Fruit fly (Drosophila melanogaster) whole organism, embryonic: Measurements from ENCODE around the gene Pif1B.

Experiments
- Awh ChIP-seq: fragments of 200-800 bp; sonication (Bioruptor generic); IDR thresholded peaks from 2 replicates; pipeline ENCODE4, ENCODE4 v1.3.6; 2022; ENCODE audit warnings: missing biosample characterization, missing genetic modification characterization
- BEAF-32 ChIP-seq: fragments of 200-800 bp; sonication (Bioruptor generic); optimal IDR thresholded peaks from 3 replicates; lab custom pipeline; 2017; ENCODE audit warnings: missing biosample characterization, missing genetic modification characterization, mild to moderate bottlenecking, moderate library complexity, missing genetic modification reagents
- C15 ChIP-seq: fragments of 200-800 bp; sonication (Bioruptor generic); IDR thresholded peaks from 3 replicates; pipeline ENCODE4 v1.3.6; 2022; ENCODE audit warnings: missing biosample characterization, missing genetic modification characterization
- CG12104 ChIP-seq: fragments of 200-800 bp; sonication (Bioruptor generic); optimal IDR thresholded peaks from 3 replicates; lab custom pipeline; 2016; ENCODE audit warnings: missing biosample characterization, missing genetic modification characterization
- CG1233 ChIP-seq: fragments of 200-800 bp; sonication (Bioruptor generic); optimal IDR thresholded peaks from 4 replicates; lab custom pipeline; 2018; ENCODE audit warnings: missing biosample characterization, mild to moderate bottlenecking, missing genetic modification characterization
- CG13624 ChIP-seq: fragments of 200-800 bp; sonication (Bioruptor generic); optimal IDR thresholded peaks from 2 replicates; lab custom pipeline; 2016; ENCODE audit warnings: missing biosample characterization, missing genetic modification characterization
- CG14710 ChIP-seq: fragments of 200-800 bp; sonication (Bioruptor generic); optimal IDR thresholded peaks from 3 replicates; lab custom pipeline; 2019; ENCODE audit warnings: missing biosample characterization, mild to moderate bottlenecking, missing genetic modification characterization, moderate library complexity
- CG1603 ChIP-seq: fragments of 200-800 bp; sonication (Bioruptor generic); optimal IDR thresholded peaks from 2 replicates; lab custom pipeline; 2019; ENCODE audit warnings: missing biosample characterization, mild to moderate bottlenecking, missing genetic modification characterization, moderate library complexity
- CG16815 ChIP-seq: fragments of 200-800 bp; sonication (Bioruptor generic); optimal IDR thresholded peaks from 3 replicates; lab custom pipeline; 2017; ENCODE audit warnings: missing biosample characterization, mild to moderate bottlenecking, missing genetic modification characterization
- CG17186 ChIP-seq: fragments of 200-800 bp; sonication (Bioruptor generic); optimal IDR thresholded peaks from 3 replicates; lab custom pipeline; 2017; ENCODE audit warnings: missing biosample characterization, missing genetic modification reagents, missing genetic modification characterization
- CG17829 ChIP-seq: fragments of 200-800 bp; optimal IDR thresholded peaks from 2 replicates; lab custom pipeline; 2019; ENCODE audit warnings: missing biosample characterization, mild to moderate bottlenecking, missing genetic modification characterization, moderate library complexity
- CG31441 ChIP-seq: fragments of 200-800 bp; sonication (Bioruptor generic); IDR thresholded peaks from 2 replicates; pipeline ENCODE4 v1.3.6; 2022; ENCODE audit warnings: missing biosample characterization, missing genetic modification characterization
- CG3407 ChIP-seq: fragments of 200-800 bp; sonication (Bioruptor generic); optimal IDR thresholded peaks from 2 replicates; lab custom pipeline; 2018; ENCODE audit warnings: missing biosample characterization, mild to moderate bottlenecking, missing genetic modification characterization
- CG34376 ChIP-seq: fragments of 200-800 bp; sonication (Bioruptor generic); optimal IDR thresholded peaks from 2 replicates; lab custom pipeline; 2018; ENCODE audit warnings: missing biosample characterization, mild to moderate bottlenecking, missing genetic modification characterization
- CG42726 ChIP-seq: fragments of 200-800 bp; sonication (Bioruptor generic); IDR thresholded peaks from 2 replicates; pipeline ENCODE4 v1.3.6; 2022; ENCODE audit warnings: missing biosample characterization, missing genetic modification characterization; ENCODE audit not compliant: partially characterized antibody
- CG4282 ChIP-seq: fragments of 200-800 bp; sonication (Bioruptor generic); optimal IDR thresholded peaks from 2 replicates; lab custom pipeline; 2016; ENCODE audit warnings: missing biosample characterization, missing genetic modification characterization
- CG4730 ChIP-seq: fragments of 200-800 bp; sonication (Bioruptor generic); IDR thresholded peaks from 2 replicates; pipeline ENCODE4 v1.3.6; 2022; ENCODE audit warnings: missing biosample characterization, missing genetic modification characterization
- CG6854 ChIP-seq: fragments of 200-800 bp; sonication (Bioruptor generic); optimal IDR thresholded peaks from 3 replicates; lab custom pipeline; 2017; ENCODE audit warnings: missing biosample characterization, mild to moderate bottlenecking, missing genetic modification characterization
- CG8089 ChIP-seq: fragments of 200-800 bp; sonication (Bioruptor generic); optimal IDR thresholded peaks from 3 replicates; lab custom pipeline; 2016; ENCODE audit warnings: missing biosample characterization, missing genetic modification characterization
- CG8478 ChIP-seq: fragments of >200 bp; optimal IDR thresholded peaks from 2 replicates; lab custom pipeline; 2018
- CTCF ChIP-seq: fragments of 200-800 bp; sonication (Bioruptor generic); optimal IDR thresholded peaks from 2 replicates; lab custom pipeline; 2017; ENCODE audit warnings: missing biosample characterization, mild to moderate bottlenecking, missing genetic modification characterization, moderate library complexity
- CkIIα-i1 ChIP-seq: fragments of 200-800 bp; sonication (Bioruptor generic); IDR thresholded peaks from 2 replicates; pipeline ENCODE4 v1.3.6; 2022; ENCODE audit warnings: missing biosample characterization, missing genetic modification characterization
- CrebB ChIP-seq: fragments of 200-800 bp; sonication (Bioruptor generic); optimal IDR thresholded peaks from 3 replicates; lab custom pipeline; 2018; ENCODE audit warnings: missing biosample characterization, mild to moderate bottlenecking, missing genetic modification characterization
- E2f2 ChIP-seq: fragments of 200-800 bp; sonication (Bioruptor generic); IDR thresholded peaks from 2 replicates; pipeline ENCODE4 v1.3.6; 2022; ENCODE audit warnings: missing biosample characterization, missing genetic modification characterization
- Fer3 ChIP-seq: fragments of 200-800 bp; sonication (Bioruptor generic); optimal IDR thresholded peaks from 2 replicates; lab custom pipeline; 2018; ENCODE audit warnings: missing biosample characterization, mild to moderate bottlenecking, missing genetic modification characterization, moderate library complexity
- Hr39 ChIP-seq: fragments of >200 bp; optimal IDR thresholded peaks from 2 replicates; lab custom pipeline; 2017
- Mrtf ChIP-seq: fragments of 200-800 bp; sonication (Bioruptor generic); IDR thresholded peaks from 3 replicates; pipeline ENCODE4 v1.3.6; 2022; ENCODE audit warnings: missing biosample characterization, missing genetic modification characterization
- Neu2 ChIP-seq: fragments of 200-800 bp; sonication (Bioruptor generic); optimal IDR thresholded peaks from 3 replicates; lab custom pipeline; 2016; ENCODE audit warnings: missing biosample characterization, missing genetic modification characterization, borderline replicate concordance
- Pdp1 ChIP-seq, 2 experiments: fragments of 200-800 bp; sonication (Bioruptor generic); optimal IDR thresholded peaks; 3 replicates each; lab custom pipeline; 2016; ENCODE audit warnings: missing biosample characterization in 2 of 2, missing genetic modification characterization in 2 of 2, mild to moderate bottlenecking in 1 of 2, moderate library complexity in 1 of 2
- Sry-δ ChIP-seq: fragments of 200-800 bp; sonication (Bioruptor generic); optimal IDR thresholded peaks from 2 replicates; lab custom pipeline; 2016; ENCODE audit warnings: missing biosample characterization, missing genetic modification characterization
- Vsx1 ChIP-seq: fragments of 200-800 bp; sonication (Bioruptor generic); optimal IDR thresholded peaks from 2 replicates; lab custom pipeline; 2017; ENCODE audit warnings: missing biosample characterization, mild to moderate bottlenecking, missing genetic modification characterization, missing genetic modification reagents
- Xrp1 ChIP-seq: fragments of 200-800 bp; sonication (Bioruptor generic); IDR thresholded peaks from 2 replicates; pipeline ENCODE4 v1.3.6; 2022; ENCODE audit warnings: missing biosample characterization, missing genetic modification characterization
- amos ChIP-seq: fragments of 200-800 bp; sonication (Bioruptor generic); IDR thresholded peaks from 2 replicates; pipeline ENCODE4 v1.3.6; 2022; ENCODE audit warnings: missing biosample characterization, missing genetic modification characterization; ENCODE audit not compliant: partially characterized antibody
- dm ChIP-seq: fragments of 200-800 bp; sonication (Bioruptor generic); optimal IDR thresholded peaks from 3 replicates; lab custom pipeline; 2016; ENCODE audit warnings: missing biosample characterization, missing genetic modification characterization
- fd64A ChIP-seq: fragments of 200-800 bp; sonication (Bioruptor generic); optimal IDR thresholded peaks from 3 replicates; lab custom pipeline; 2018; ENCODE audit warnings: missing biosample characterization, mild to moderate bottlenecking, missing genetic modification characterization
- gcm2 ChIP-seq: fragments of 200-800 bp; sonication (Bioruptor generic); optimal IDR thresholded peaks from 2 replicates; lab custom pipeline; 2016; ENCODE audit warnings: missing biosample characterization, missing genetic modification characterization
- kni ChIP-seq: fragments of 200-800 bp; sonication (Bioruptor generic); optimal IDR thresholded peaks from 3 replicates; lab custom pipeline; 2017; ENCODE audit warnings: mild to moderate bottlenecking, missing biosample characterization, missing genetic modification reagents, missing genetic modification characterization
- lmd ChIP-seq: fragments of 200-800 bp; sonication (Bioruptor generic); IDR thresholded peaks from 2 replicates; pipeline ENCODE4 v1.3.6; 2022; ENCODE audit warnings: missing biosample characterization, missing genetic modification characterization
- luna ChIP-seq: fragments of 200-800 bp; sonication (Bioruptor generic); optimal IDR thresholded peaks from 2 replicates; lab custom pipeline; 2016; ENCODE audit warnings: missing biosample characterization, missing genetic modification characterization
- mld ChIP-seq: fragments of 200-800 bp; sonication (Bioruptor generic); IDR thresholded peaks from 3 replicates; pipeline ENCODE4 v1.3.6; 2022; ENCODE audit warnings: missing biosample characterization, missing genetic modification characterization; ENCODE audit not compliant: partially characterized antibody
- nmo ChIP-seq: fragments of 200-800 bp; sonication (Bioruptor generic); optimal IDR thresholded peaks from 2 replicates; lab custom pipeline; 2018; ENCODE audit warnings: missing biosample characterization, mild to moderate bottlenecking, missing genetic modification characterization, moderate library complexity
- pho ChIP-seq: fragments of 200-800 bp; sonication (Bioruptor generic); optimal IDR thresholded peaks from 2 replicates; lab custom pipeline; 2016; ENCODE audit warnings: missing biosample characterization, missing genetic modification characterization
- pnt ChIP-seq: fragments of 200-800 bp; sonication (Bioruptor generic); optimal IDR thresholded peaks from 3 replicates; lab custom pipeline; 2016; ENCODE audit warnings: missing biosample characterization, missing genetic modification characterization
- rib ChIP-seq: fragments of 200-800 bp; sonication (Bioruptor generic); IDR thresholded peaks from 2 replicates; pipeline ENCODE4 v1.3.6; 2022; ENCODE audit warnings: missing biosample characterization, missing genetic modification characterization
- sd ChIP-seq: fragments of 200-800 bp; sonication (Bioruptor generic); optimal IDR thresholded peaks from 3 replicates; lab custom pipeline; 2018; ENCODE audit warnings: missing biosample characterization, mild to moderate bottlenecking, missing genetic modification characterization, moderate library complexity
- sim ChIP-seq: fragments of 200-800 bp; sonication (Bioruptor generic); IDR thresholded peaks from 2 replicates; pipeline ENCODE4 v1.3.6; 2022; ENCODE audit warnings: missing biosample characterization, missing genetic modification characterization
- trh ChIP-seq: fragments of 200-800 bp; sonication (Bioruptor generic); optimal IDR thresholded peaks from 2 replicates; lab custom pipeline; 2016; ENCODE audit warnings: missing biosample characterization, missing genetic modification characterization
- ttk ChIP-seq: fragments of 200-800 bp; sonication (Bioruptor generic); IDR thresholded peaks from 2 replicates; pipeline ENCODE4 v2.1.2; 2022; ENCODE audit warnings: missing biosample characterization, missing genetic modification characterization
- tup ChIP-seq: fragments of 200-800 bp; sonication (Bioruptor generic); optimal IDR thresholded peaks from 2 replicates; lab custom pipeline; 2016; ENCODE audit warnings: missing biosample characterization, mild to moderate bottlenecking, missing genetic modification characterization, moderate library complexity
- unc-4 ChIP-seq: fragments of 200-800 bp; sonication (Bioruptor generic); IDR thresholded peaks from 2 replicates; pipeline ENCODE4 v1.3.6; 2022; ENCODE audit warnings: missing biosample characterization, missing genetic modification characterization; ENCODE audit not compliant: partially characterized antibody
- zen ChIP-seq: fragments of 200-800 bp; sonication (Bioruptor generic); optimal IDR thresholded peaks from 3 replicates; lab custom pipeline; 2018; ENCODE audit warnings: missing biosample characterization, mild to moderate bottlenecking, missing genetic modification characterization, moderate library complexity

The Pif1B gene

DNA sequence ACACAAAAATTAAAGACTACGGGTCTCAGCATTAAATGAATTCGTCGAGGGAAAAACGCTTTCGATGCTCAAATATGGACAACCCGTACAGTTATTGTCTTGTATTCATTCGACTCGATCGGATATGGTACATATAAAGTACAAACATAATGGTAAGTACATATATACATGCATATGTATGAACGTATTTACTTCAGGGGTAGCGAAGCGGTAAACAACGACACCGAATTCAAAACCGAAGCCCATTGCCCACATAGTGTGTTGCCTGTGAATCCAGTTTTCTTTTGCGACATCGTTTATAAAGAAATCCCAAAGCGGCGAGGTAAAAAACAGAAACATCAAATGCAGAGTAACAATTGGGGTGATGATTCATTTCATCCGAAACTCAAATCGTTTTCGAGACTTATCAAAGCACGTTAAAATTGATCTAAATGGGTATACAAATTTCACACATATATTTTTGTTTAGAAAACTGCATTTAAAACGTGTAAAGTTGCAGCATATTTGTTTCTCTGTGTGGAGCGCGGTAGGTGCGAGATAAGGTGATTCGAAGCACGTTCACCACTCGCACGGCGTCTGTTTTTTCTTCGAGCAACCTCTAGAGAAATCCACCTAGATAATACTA, 11.5 kb upstream of the Pif1B start (continued):
- TF ChIP-seq CG31441, result peak; percentile 39; the same call in 1 of the 2 replicates
- TF ChIP-seq Hr39 (lab: Kevin White, UChicago), result no peak
- TF ChIP-seq Xrp1 (GFP tag; lab: Robert Waterston, UW), result peak; percentile 77
- no peak for TF ChIP-seq CG12104
- TF ChIP-seq Pdp1 (GFP tag; optimal IDR thresholded peaks at IDR 0.05; lab: Kevin White, UChicago), result peak; percentile 32 to 56
- TF ChIP-seq amos (GFP tag; lab: Robert Waterston, UW), result no peak; the same call in 1 of the 2 replicates
- no peak for TF ChIP-seq CG1233 (GFP tag; lab: Kevin White, UChicago)
- TF ChIP-seq CG8478 (lab: Kevin White, UChicago), result no peak
- TF ChIP-seq unc-4, result no peak
- no peak for TF ChIP-seq Sry-δ (GFP tag; lab: Kevin White, UChicago)
- TF ChIP-seq CG3407 (GFP tag; lab: Kevin White, UChicago), result no peak
- TF ChIP-seq CG14710 (tag; lab: Kevin White, UChicago), result peak; percentile 32
- TF ChIP-seq tup, result peak; percentile 4
- peak; percentile 81; the same call in 1 of the 2 replicates for TF ChIP-seq Awh (GFP tag; lab: Robert Waterston, UW)
- no peak for TF ChIP-seq CG34376
- TF ChIP-seq CG17186 (GFP tag; lab: Kevin White, UChicago), result no peak
- TF ChIP-seq CG6854 (GFP tag; lab: Kevin White, UChicago), result no peak
- TF ChIP-seq dm (GFP tag; lab: Kevin White, UChicago), result no peak
- peak; percentile 52 for TF ChIP-seq CG1603 (tag; lab: Kevin White, UChicago)
- no peak for TF ChIP-seq CG4282 (GFP tag; lab: Kevin White, UChicago)
- peak; percentile 36 for TF ChIP-seq CG8089
- TF ChIP-seq gcm2 (GFP tag; lab: Kevin White, UChicago), result peak; percentile 41
- TF ChIP-seq CkIIα-i1, result no peak
- peak; percentile 46; the same call in 1 of the 2 replicates for TF ChIP-seq ttk
- TF ChIP-seq pnt (GFP tag; lab: Kevin White, UChicago), result peak; percentile 17
- TF ChIP-seq lmd, result peak; percentile 48
- no peak for TF ChIP-seq Vsx1 (GFP tag; lab: Kevin White, UChicago)
- no peak for TF ChIP-seq sim (GFP tag; lab: Robert Waterston, UW)
- peak; percentile 4 for TF ChIP-seq trh (GFP tag; lab: Kevin White, UChicago)
- TF ChIP-seq fd64A (GFP tag; lab: Kevin White, UChicago), result no peak
- TF ChIP-seq luna (GFP tag; lab: Kevin White, UChicago), result no peak
- peak; percentile 39 for TF ChIP-seq CG13624 (GFP tag; lab: Kevin White, UChicago)
- TF ChIP-seq kni (GFP tag; lab: Kevin White, UChicago), result peak; percentile 52
- TF ChIP-seq CrebB (tag; lab: Kevin White, UChicago), result no peak
- TF ChIP-seq Mrtf (GFP tag; lab: Robert Waterston, UW), result peak; percentile 33; the same call in 1 of the 3 replicates
- TF ChIP-seq CG16815 (GFP tag; lab: Kevin White, UChicago), result no peak
- no peak for TF ChIP-seq C15
- TF ChIP-seq CG4730 (GFP tag; lab: Robert Waterston, UW), result 0 out of 2 replicates have a peak, but pooled peaks have one; percentile 28
- no peak for TF ChIP-seq CTCF (GFP tag; lab: Kevin White, UChicago)
- peak; percentile 6 for TF ChIP-seq pho (GFP tag; lab: Kevin White, UChicago)
- TF ChIP-seq CG42726 (GFP tag; lab: Robert Waterston, UW), result no peak
- TF ChIP-seq CG17829, result peak; percentile 11
- TF ChIP-seq zen (tag; lab: Kevin White, UChicago), result no peak
- TF ChIP-seq BEAF-32, result no peak
- no peak for TF ChIP-seq sd (tag; lab: Kevin White, UChicago)
- TF ChIP-seq Neu2 (GFP tag; lab: Kevin White, UChicago), result no peak
- TF ChIP-seq E2f2, result peak; percentile 45; the same call in 1 of the 2 replicates
- TF ChIP-seq rib (GFP tag; lab: Robert Waterston, UW), result no peak
- TF ChIP-seq mld (GFP tag; lab: Robert Waterston, UW), result no peak
- peak; percentile 53 for TF ChIP-seq nmo (GFP tag; lab: Kevin White, UChicago)
- peak; percentile 39 for TF ChIP-seq Fer3
